Fruit fly (Drosophila melanogaster) whole organism, pupa: ENCODE data around the gene wwk.

Experiments used
- CG10348 ChIP-seq: fragments of 200-800 bp; sonication (Bioruptor generic); IDR thresholded peaks from 2 replicates; pipeline ENCODE4 v1.3.6; 2022; ENCODE audit warnings: missing biosample characterization, missing genetic modification characterization
- CG13204 ChIP-seq: fragments of 200-800 bp; sonication (Bioruptor generic); optimal IDR thresholded peaks from 2 replicates; lab custom pipeline; 2018; ENCODE audit warnings: missing biosample characterization, mild to moderate bottlenecking, missing genetic modification characterization, moderate library complexity
- CG14655 ChIP-seq: fragments of 200-800 bp; sonication (Bioruptor generic); optimal IDR thresholded peaks from 3 replicates; lab custom pipeline; 2017; ENCODE audit warnings: mild to moderate bottlenecking, missing biosample characterization, missing genetic modification reagents, missing genetic modification characterization
- CG15710 ChIP-seq: fragments of 200-800 bp; sonication (Bioruptor generic); optimal IDR thresholded peaks from 2 replicates; lab custom pipeline; 2018; ENCODE audit warnings: missing biosample characterization, mild to moderate bottlenecking, missing genetic modification characterization, moderate library complexity
- CG17806 ChIP-seq: fragments of 200-800 bp; sonication (Bioruptor generic); optimal IDR thresholded peaks from 2 replicates; lab custom pipeline; 2018; ENCODE audit warnings: missing biosample characterization, mild to moderate bottlenecking, missing genetic modification characterization, moderate library complexity
- CG32121 ChIP-seq: fragments of 200-800 bp; sonication (Bioruptor generic); IDR thresholded peaks from 2 replicates; pipeline ENCODE4 v1.3.6; 2022; ENCODE audit warnings: missing biosample characterization, missing genetic modification characterization
- CG8301 ChIP-seq: fragments of 200-800 bp; sonication (Bioruptor generic); optimal IDR thresholded peaks from 2 replicates; lab custom pipeline; 2018; ENCODE audit warnings: missing biosample characterization, mild to moderate bottlenecking, missing genetic modification characterization
- CG9948 ChIP-seq: fragments of 200-800 bp; sonication (Bioruptor generic); optimal IDR thresholded peaks from 2 replicates; lab custom pipeline; 2018; ENCODE audit warnings: missing biosample characterization, mild to moderate bottlenecking, missing genetic modification characterization, moderate library complexity
- D1 ChIP-seq: fragments of 200-800 bp; sonication (Bioruptor generic); optimal IDR thresholded peaks from 2 replicates; lab custom pipeline; 2018; ENCODE audit warnings: missing biosample characterization, mild to moderate bottlenecking, missing genetic modification characterization, moderate library complexity
- Ets98B ChIP-seq: fragments of 200-800 bp; sonication (Bioruptor generic); IDR thresholded peaks from 2 replicates; pipeline ENCODE4 v1.3.6; 2022; ENCODE audit warnings: missing biosample characterization, missing genetic modification characterization
- Pif1A ChIP-seq: fragments of 200-800 bp; sonication (Bioruptor generic); optimal IDR thresholded peaks from 3 replicates; lab custom pipeline; 2016; ENCODE audit warnings: missing biosample characterization, missing genetic modification characterization
- Pif1B ChIP-seq: fragments of 200-800 bp; sonication (Bioruptor generic); optimal IDR thresholded peaks from 3 replicates; lab custom pipeline; 2016; ENCODE audit warnings: missing biosample characterization, missing genetic modification characterization
- fd96Ca ChIP-seq: fragments of 200-800 bp; sonication (Bioruptor generic); IDR thresholded peaks from 3 replicates; pipeline ENCODE4 v1.3.6; 2022; ENCODE audit warnings: missing biosample characterization, missing genetic modification characterization
- gl ChIP-seq: fragments of 200-800 bp; sonication (Bioruptor generic); optimal IDR thresholded peaks from 2 replicates; lab custom pipeline; 2018; ENCODE audit warnings: missing biosample characterization, mild to moderate bottlenecking, missing genetic modification characterization
- rn ChIP-seq: fragments of 200-800 bp; sonication (Bioruptor generic); IDR thresholded peaks from 2 replicates; pipeline ENCODE4 v1.3.6; 2022; ENCODE audit warnings: missing biosample characterization, missing genetic modification characterization

The wwk gene

dm6 chr2L:15117995-15118394 lies 43.4 kb downstream of the wwk start:
- TF ChIP-seq Pif1B (GFP tag; lab: Kevin White, UChicago) (no peak), CG9948 (tag; lab: Kevin White, UChicago) (no peak), CG10348 (GFP tag; lab: Robert Waterston, UW) (no peak), CG15710 (tag; lab: Kevin White, UChicago) (no peak), Pif1A (no peak), gl (tag; lab: Kevin White, UChicago) (no peak), CG32121 (GFP tag; lab: Robert Waterston, UW) (no peak), CG8301 (no peak), fd96Ca (no peak), D1 (tag; lab: Kevin White, UChicago) (no peak), rn (GFP tag; lab: Robert Waterston, UW) (no peak), CG17806 (tag; lab: Kevin White, UChicago) (no peak)

- no peak for TF ChIP-seq fd96Ca
- no peak for TF ChIP-seq CG8301
- TF ChIP-seq Pif1B (GFP tag; lab: Kevin White, UChicago) = no peak
- no peak for TF ChIP-seq CG13204 (GFP tag; lab: Kevin White, UChicago)
- no peak for TF ChIP-seq D1 (tag; lab: Kevin White, UChicago)
- TF ChIP-seq Ets98B (GFP tag; lab: Robert Waterston, UW) = no peak
- no peak for TF ChIP-seq rn (GFP tag; lab: Robert Waterston, UW)
- no peak for TF ChIP-seq gl (tag; lab: Kevin White, UChicago)
- TF ChIP-seq Pif1A = no peak
- no peak for TF ChIP-seq CG14655 (GFP tag; lab: Kevin White, UChicago)
These were observed 43.9 kb downstream of the wwk start for dm6 chr2L:15118507-15118906.
